Worm (Caenorhabditis elegans) whole organism, late embryonic: ENCODE results near the gene C14B9.2.

ENCODE experiments used
- C08G9.2 ChIP-seq: sonication (generic microtip); optimal IDR thresholded peaks from 2 replicates; lab custom pipeline; 2016; ENCODE audit warnings: mild to moderate bottlenecking, missing genetic modification characterization, moderate library complexity, missing compliant biosample characterization
- C38D4.7 ChIP-seq: fragments of 200-800 bp; sonication (Bioruptor generic); optimal IDR thresholded peaks from 2 replicates; lab custom pipeline; 2018; ENCODE audit warnings: mild to moderate bottlenecking, missing genetic modification characterization, moderate library complexity, missing compliant biosample characterization
- F13H6.1 ChIP-seq: sonication (generic microtip); optimal IDR thresholded peaks from 2 replicates; lab custom pipeline; 2016; ENCODE audit warnings: missing genetic modification characterization, missing compliant biosample characterization
- K02D7.2 ChIP-seq: sonication (generic microtip); optimal IDR thresholded peaks from 2 replicates; lab custom pipeline; 2017; ENCODE audit warnings: mild to moderate bottlenecking, missing genetic modification characterization, missing compliant biosample characterization
- Y22D7AL.16 ChIP-seq: sonication (generic microtip); optimal IDR thresholded peaks from 2 replicates; lab custom pipeline; 2016; ENCODE audit warnings: missing genetic modification characterization, missing compliant biosample characterization
- ahr-1 ChIP-seq: sonication (generic microtip); optimal IDR thresholded peaks from 2 replicates; lab custom pipeline; 2016; ENCODE audit warnings: missing genetic modification characterization, missing compliant biosample characterization
- ama-1 ChIP-seq: fragments of 150-350 bp; optimal IDR thresholded peaks from 2 replicates; lab custom pipeline; 2014
- ceh-18 ChIP-seq: sonication (generic microtip); optimal IDR thresholded peaks from 2 replicates; lab custom pipeline; 2016; ENCODE audit warnings: missing genetic modification characterization, missing compliant biosample characterization
- ceh-19 ChIP-seq: fragments of 200-800 bp; sonication (Bioruptor generic); optimal IDR thresholded peaks from 2 replicates; lab custom pipeline; 2018; ENCODE audit warnings: mild to moderate bottlenecking, missing genetic modification characterization, missing compliant biosample characterization
- ceh-24 ChIP-seq: sonication (generic microtip); optimal IDR thresholded peaks from 2 replicates; lab custom pipeline; 2016; ENCODE audit warnings: mild to moderate bottlenecking, missing genetic modification characterization, missing compliant biosample characterization
- ceh-30 ChIP-seq: fragments of 150-350 bp; optimal IDR thresholded peaks from 2 replicates; lab custom pipeline; 2014; ENCODE audit warnings: missing biosample characterization, missing genetic modification characterization
- ceh-34 ChIP-seq: sonication (generic microtip); optimal IDR thresholded peaks from 2 replicates; lab custom pipeline; 2016; ENCODE audit warnings: mild to moderate bottlenecking, missing genetic modification characterization, missing compliant biosample characterization
- ceh-48 ChIP-seq: sonication (generic microtip); optimal IDR thresholded peaks from 2 replicates; lab custom pipeline; 2016; ENCODE audit warnings: missing genetic modification characterization, inconsistent platforms, missing compliant biosample characterization
- ceh-6 ChIP-seq: fragments of 200-800 bp; sonication (Bioruptor generic); optimal IDR thresholded peaks from 2 replicates; lab custom pipeline; 2018; ENCODE audit warnings: mild to moderate bottlenecking, missing genetic modification characterization, missing compliant biosample characterization
- che-1 ChIP-seq: sonication (generic microtip); optimal IDR thresholded peaks from 2 replicates; lab custom pipeline; 2016; ENCODE audit warnings: mild to moderate bottlenecking, missing genetic modification characterization, missing compliant biosample characterization
- fax-1 ChIP-seq: sonication (generic microtip); optimal IDR thresholded peaks from 2 replicates; lab custom pipeline; 2016; ENCODE audit warnings: missing genotype, missing genetic modification characterization, missing compliant biosample characterization
- fkh-10 ChIP-seq: fragments of 150-350 bp; optimal IDR thresholded peaks from 2 replicates; lab custom pipeline; 2014; ENCODE audit warnings: missing biosample characterization, missing genetic modification reagents, missing genetic modification characterization
- fkh-6 ChIP-seq: sonication (generic microtip); optimal IDR thresholded peaks from 2 replicates; lab custom pipeline; 2016; ENCODE audit warnings: missing genetic modification characterization, missing compliant biosample characterization
- gmeb-2 ChIP-seq: sonication (generic microtip); optimal IDR thresholded peaks from 2 replicates; lab custom pipeline; 2016; ENCODE audit warnings: missing genetic modification characterization, inconsistent platforms, missing compliant biosample characterization
- hlh-13 ChIP-seq: fragments of 200-800 bp; sonication (Bioruptor generic); optimal IDR thresholded peaks from 2 replicates; lab custom pipeline; 2018; ENCODE audit warnings: mild to moderate bottlenecking, missing genetic modification characterization, missing compliant biosample characterization
- hlh-6 ChIP-seq: sonication (generic microtip); optimal IDR thresholded peaks from 2 replicates; lab custom pipeline; 2016; ENCODE audit warnings: missing genotype, missing genetic modification characterization, missing compliant biosample characterization
- lin-11 ChIP-seq: fragments of 200-800 bp; sonication (Bioruptor generic); optimal IDR thresholded peaks from 2 replicates; lab custom pipeline; 2018; ENCODE audit warnings: mild to moderate bottlenecking, missing genetic modification characterization, missing compliant biosample characterization
- madf-2 ChIP-seq: sonication (generic microtip); optimal IDR thresholded peaks from 2 replicates; lab custom pipeline; 2017; ENCODE audit warnings: missing genetic modification characterization, missing compliant biosample characterization
- nfya-1 ChIP-seq: sonication (generic microtip); optimal IDR thresholded peaks from 2 replicates; lab custom pipeline; 2017; ENCODE audit warnings: missing genetic modification characterization, mild to moderate bottlenecking, missing compliant biosample characterization, antibody characterized with exemption, moderate library complexity
- nhr-11 ChIP-seq: fragments of 150-350 bp; optimal IDR thresholded peaks from 2 replicates; lab custom pipeline; 2014; ENCODE audit warnings: missing biosample characterization, missing genetic modification characterization
- nhr-232 ChIP-seq: sonication (generic microtip); optimal IDR thresholded peaks from 2 replicates; lab custom pipeline; 2016; ENCODE audit warnings: missing genetic modification characterization, missing compliant biosample characterization
- odd-2 ChIP-seq: sonication (generic microtip); optimal IDR thresholded peaks from 2 replicates; lab custom pipeline; 2017; ENCODE audit warnings: antibody characterized with exemption, mild to moderate bottlenecking, missing genetic modification characterization, missing compliant biosample characterization
- pag-3 ChIP-seq: sonication (generic microtip); optimal IDR thresholded peaks from 2 replicates; lab custom pipeline; 2016; ENCODE audit warnings: missing compliant biosample characterization, missing genetic modification characterization, borderline replicate concordance
- pat-9 ChIP-seq: fragments of 200-800 bp; sonication (Bioruptor generic); optimal IDR thresholded peaks from 2 replicates; lab custom pipeline; 2018; ENCODE audit warnings: mild to moderate bottlenecking, missing genetic modification characterization, moderate library complexity, missing compliant biosample characterization
- pha-2 ChIP-seq: sonication (generic microtip); optimal IDR thresholded peaks from 2 replicates; lab custom pipeline; 2017; ENCODE audit warnings: mild to moderate bottlenecking, missing genetic modification characterization, missing compliant biosample characterization
- pha-4 ChIP-seq: fragments of 150-350 bp; optimal IDR thresholded peaks from 2 replicates; lab custom pipeline; 2018; ENCODE audit warnings: missing biosample characterization, missing genetic modification reagents, missing genetic modification characterization
- pros-1 ChIP-seq: fragments of 150-350 bp; optimal IDR thresholded peaks from 2 replicates; lab custom pipeline; 2014; ENCODE audit warnings: missing biosample characterization, missing genetic modification reagents, missing genetic modification characterization
- rnt-1 ChIP-seq: sonication (generic microtip); optimal IDR thresholded peaks from 2 replicates; lab custom pipeline; 2016; ENCODE audit warnings: missing genetic modification characterization, missing compliant biosample characterization
- syd-9 ChIP-seq: sonication (generic microtip); optimal IDR thresholded peaks from 2 replicates; lab custom pipeline; 2016; ENCODE audit warnings: mild to moderate bottlenecking, missing genetic modification characterization, moderate library complexity, missing compliant biosample characterization
- tbx-2 ChIP-seq: sonication (generic microtip); optimal IDR thresholded peaks from 2 replicates; lab custom pipeline; 2016; ENCODE audit warnings: missing genetic modification characterization, missing compliant biosample characterization
- tbx-7 ChIP-seq: sonication (generic microtip); optimal IDR thresholded peaks from 2 replicates; lab custom pipeline; 2016; ENCODE audit warnings: missing genotype, missing genetic modification characterization, missing compliant biosample characterization
- unc-3 ChIP-seq, 2 experiments: fragments of 200-800 bp in 1 of 2; sonication (Bioruptor generic) in 1 of 2; sonication (generic microtip) in 1 of 2; conservative IDR thresholded peaks in 1 of 2; optimal IDR thresholded peaks in 1 of 2; 2 replicates each; pipeline versions ENCODE4 v1.3.6 to Lab custom; 2016 to 2022; ENCODE audit warnings: missing compliant biosample characterization in 2 of 2, missing genetic modification characterization in 2 of 2, missing genetic modification reagents in 1 of 2
- unc-55 ChIP-seq: sonication (generic microtip); optimal IDR thresholded peaks from 2 replicates; lab custom pipeline; 2017; ENCODE audit warnings: missing biosample characterization, missing genetic modification reagents, missing genetic modification characterization
- unc-86 ChIP-seq: sonication (generic microtip); optimal IDR thresholded peaks from 2 replicates; lab custom pipeline; 2016; ENCODE audit warnings: missing genetic modification characterization, missing compliant biosample characterization
- zip-5 ChIP-seq: sonication (generic microtip); optimal IDR thresholded peaks from 2 replicates; lab custom pipeline; 2016; ENCODE audit warnings: missing genetic modification characterization, missing compliant biosample characterization
- ztf-16 ChIP-seq: sonication (generic microtip); optimal IDR thresholded peaks from 2 replicates; lab custom pipeline; 2017; ENCODE audit warnings: missing genetic modification characterization, missing compliant biosample characterization

The C14B9.2 gene

DNA sequence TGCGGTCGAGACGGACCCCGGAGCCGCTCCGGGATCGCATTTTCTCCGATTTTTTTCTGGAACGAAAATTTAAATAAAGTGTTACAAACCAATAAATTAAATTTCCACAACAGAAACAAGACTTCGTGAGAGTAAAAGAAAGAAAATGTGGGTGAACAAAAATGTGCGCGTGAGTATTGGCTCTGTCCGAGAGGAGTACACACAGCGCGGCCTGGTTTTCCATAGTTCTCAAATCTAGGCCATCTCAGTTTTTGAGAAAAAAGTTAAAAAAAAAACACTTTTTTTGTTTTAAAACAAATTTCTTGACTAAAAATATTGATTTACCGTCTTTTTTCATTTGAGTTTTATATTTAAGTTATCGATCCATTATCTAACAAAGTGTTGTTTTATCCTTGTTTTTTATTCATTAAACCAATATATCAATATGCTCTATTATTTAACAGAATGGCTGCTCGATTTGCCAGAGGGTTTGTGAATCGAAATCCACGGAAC lies 11.2 kb downstream of the C14B9.2 start, which contains the start of the genes C14B9.8 and mrpl-18 (continued):
- TF ChIP-seq ceh-24 (no peak), fax-1 (tag; lab: Kevin White, UChicago) (peak; percentile 74), gmeb-2 (no peak), unc-55 (GFP tag; lab: Kevin White, UChicago) (no peak), ama-1 (lab: Kevin White, UChicago) (no peak), lin-11 (tag; lab: Kevin White, UChicago) (no peak), ahr-1 (tag; lab: Kevin White, UChicago) (peak; percentile 56), tbx-7 (peak; percentile 98), syd-9 (no peak), pag-3 (tag; lab: Kevin White, UChicago) (no peak), pha-4 (tag; lab: Kevin White, UChicago) (no peak), pros-1 (tag; lab: Kevin White, UChicago) (no peak), ceh-19 (GFP tag; lab: Kevin White, UChicago) (no peak), K02D7.2 (tag; lab: Kevin White, UChicago) (no peak), ztf-16 (peak; percentile 30), nhr-232 (no peak), Y22D7AL.16 (no peak), odd-2 (tag; lab: Kevin White, UChicago) (no peak), madf-2 (tag; lab: Kevin White, UChicago) (no peak), tbx-2 (tag; lab: Kevin White, UChicago) (peak; percentile 95), ceh-48 (no peak), C38D4.7 (GFP tag; lab: Kevin White, UChicago) (no peak), zip-5 (tag; lab: Kevin White, UChicago) (peak; percentile 88), nfya-1 (tag; lab: Kevin White, UChicago) (no peak), ceh-34 (tag; lab: Kevin White, UChicago) (no peak), F13H6.1 (tag; lab: Kevin White, UChicago) (peak; percentile 52), C08G9.2 (tag; lab: Kevin White, UChicago) (peak; percentile 96), pha-2 (tag; lab: Kevin White, UChicago) (no peak), rnt-1 (tag; lab: Kevin White, UChicago) (peak; percentile 71), fkh-6 (peak; percentile 64), ceh-6 (GFP tag; lab: Kevin White, UChicago) (no peak), pat-9 (tag; lab: Kevin White, UChicago) (no peak), hlh-13 (no peak), unc-3 (GFP tag; conservative IDR thresholded peaks at IDR 0.05; lab: Robert Waterston, UW) (no peak), unc-3 (tag; optimal IDR thresholded peaks at IDR 0.05; lab: Kevin White, UChicago) (no peak), unc-86 (peak; percentile 29), nhr-11 (tag; lab: Kevin White, UChicago) (no peak), fkh-10 (GFP tag; lab: Kevin White, UChicago) (no peak)

DNA sequence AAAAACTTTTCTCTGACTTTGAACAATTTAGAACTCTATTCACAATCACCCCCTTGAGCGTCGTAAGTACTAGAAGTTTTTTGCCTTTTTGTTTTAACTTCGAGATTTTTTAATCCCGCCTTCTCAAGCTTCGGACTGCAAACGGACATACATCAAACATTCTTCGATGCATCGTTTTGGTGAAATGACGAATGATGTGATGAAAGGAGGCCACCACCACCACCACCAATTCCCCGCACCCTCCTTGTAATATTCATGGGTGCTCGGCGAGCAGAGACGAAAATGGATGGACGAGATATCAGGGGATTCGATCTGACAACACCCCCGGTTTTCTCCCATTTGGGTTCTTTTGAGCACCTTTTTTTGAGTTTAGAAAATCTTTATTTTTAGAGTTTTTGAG lies 12.5 kb downstream of the C14B9.2 start:
- TF ChIP-seq odd-2 (tag; lab: Kevin White, UChicago): no peak
- no peak for TF ChIP-seq che-1
- no peak for TF ChIP-seq pros-1 (tag; lab: Kevin White, UChicago)
- no peak for TF ChIP-seq pha-2 (tag; lab: Kevin White, UChicago)
- TF ChIP-seq nfya-1 (tag; lab: Kevin White, UChicago): no peak
- TF ChIP-seq C08G9.2 (tag; lab: Kevin White, UChicago): no peak
- no peak for TF ChIP-seq C38D4.7 (GFP tag; lab: Kevin White, UChicago)
- no peak for TF ChIP-seq ceh-30 (tag; lab: Kevin White, UChicago)
- no peak for TF ChIP-seq ceh-18 (tag; lab: Kevin White, UChicago)
- TF ChIP-seq hlh-6 (tag; lab: Kevin White, UChicago): no peak
- TF ChIP-seq pag-3 (tag; lab: Kevin White, UChicago): no peak
- TF ChIP-seq, all 69 proteins: peak for 0
